Worm (Caenorhabditis elegans) whole organism, L4/young adult: ENCODE data around the gene nsph-4.1.
"Not testable (repeated sequence)": the region's sequence is repeated elsewhere in the genome, so short reads cannot be mapped to it uniquely, and the experiment has no call there.

ENCODE experiments used
- W03F9.2 ChIP-seq: fragments of 150-350 bp; optimal IDR thresholded peaks from 2 replicates; lab custom pipeline; 2014; ENCODE audit warnings: missing biosample characterization, missing genetic modification characterization
- dao-5 ChIP-seq: sonication (generic microtip); optimal IDR thresholded peaks from 2 replicates; lab custom pipeline; 2016; ENCODE audit warnings: missing genotype, missing genetic modification characterization, moderate library complexity, missing compliant biosample characterization
- him-1 ChIP-seq: sonication (generic microtip); optimal IDR thresholded peaks from 2 replicates; lab custom pipeline; 2016; ENCODE audit warnings: missing genotype, missing genetic modification reagents, missing genetic modification characterization, missing compliant biosample characterization

The nsph-4.1 gene

ce11 chrIV:5221721-5222120 lies 4.9 kb upstream of the nsph-4.1 start:
- no peak for TF ChIP-seq dao-5 (tag; lab: Kevin White, UChicago)
- no peak for TF ChIP-seq him-1 (tag; lab: Kevin White, UChicago)
- no peak for TF ChIP-seq W03F9.2 (tag; lab: Kevin White, UChicago)

ce11 chrIV:5224238-5224637 lies 2.4 kb upstream of the nsph-4.1 start, which contains the start of gene Y59E9AL.8:
Gene Y59E9AL.8 (minus strand): TSS chrIV:5224338.
- TF ChIP-seq dao-5 (tag; lab: Kevin White, UChicago) (no peak), him-1 (tag; lab: Kevin White, UChicago) (no peak), W03F9.2 (tag; lab: Kevin White, UChicago) (no peak)

- TF ChIP-seq him-1, W03F9.2, dao-5 (tag; lab: Kevin White, UChicago): not testable (repeated sequence)
Measured at ce11 chrIV:5225277-5225822, 1.3 kb upstream of the nsph-4.1 start, which contains the start of gene cylc-1. Gene cylc-1 (minus strand): TSS chrIV:5225772.

DNA sequence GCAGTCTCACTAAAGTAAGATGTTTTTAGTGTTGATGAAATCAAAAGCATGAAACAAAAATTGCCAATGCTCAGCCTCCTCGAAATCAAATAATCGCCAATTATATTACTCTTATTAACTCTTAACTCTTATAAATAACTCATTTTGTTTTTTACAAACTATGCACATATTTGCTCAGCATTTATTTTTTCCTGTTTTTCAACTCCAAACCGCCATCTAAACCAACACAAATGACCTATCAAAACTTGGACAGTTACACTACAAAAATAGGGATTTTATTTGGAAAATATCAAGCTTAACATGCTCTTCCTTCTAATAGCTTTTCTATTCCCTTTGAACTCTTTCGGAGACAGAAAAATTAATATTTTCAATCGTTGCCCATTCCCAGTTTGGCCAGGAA lies 2.0 kb downstream of the nsph-4.1 start, which contains the start of gene thn-6:
TSS of gene thn-6 (plus strand) at position 301 of the 400 bp plus-strand sequence.
- TF ChIP-seq W03F9.2 (tag; lab: Kevin White, UChicago) = no peak
- TF ChIP-seq him-1 (tag; lab: Kevin White, UChicago) = no peak
- TF ChIP-seq dao-5 (tag; lab: Kevin White, UChicago) = no peak

DNA sequence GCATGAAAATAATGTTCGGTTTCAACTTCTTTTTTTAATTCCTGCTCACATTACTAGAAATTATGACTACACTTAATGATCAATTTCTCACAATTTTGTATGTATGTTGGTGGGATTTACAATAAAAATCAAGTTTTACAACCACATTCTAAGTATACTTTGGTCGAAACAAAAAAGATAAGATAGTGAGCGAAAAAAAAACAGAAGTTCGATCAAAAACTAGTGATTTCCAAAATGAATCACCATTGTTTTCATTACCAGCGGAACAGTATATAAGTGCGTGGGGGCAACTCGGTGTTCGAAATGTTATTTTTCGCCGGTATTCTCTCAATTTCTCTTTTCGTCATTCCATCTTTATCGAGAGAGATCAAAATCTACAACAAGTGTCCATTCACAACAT lies 3.9 kb downstream of the nsph-4.1 start, which contains the start of gene thn-5:
TSS of gene thn-5 (plus strand) at position 301 of the 400 bp plus-strand sequence.
- TF ChIP-seq dao-5 (tag; lab: Kevin White, UChicago) (no peak), W03F9.2 (tag; lab: Kevin White, UChicago) (no peak), him-1 (tag; lab: Kevin White, UChicago) (no peak)

DNA sequence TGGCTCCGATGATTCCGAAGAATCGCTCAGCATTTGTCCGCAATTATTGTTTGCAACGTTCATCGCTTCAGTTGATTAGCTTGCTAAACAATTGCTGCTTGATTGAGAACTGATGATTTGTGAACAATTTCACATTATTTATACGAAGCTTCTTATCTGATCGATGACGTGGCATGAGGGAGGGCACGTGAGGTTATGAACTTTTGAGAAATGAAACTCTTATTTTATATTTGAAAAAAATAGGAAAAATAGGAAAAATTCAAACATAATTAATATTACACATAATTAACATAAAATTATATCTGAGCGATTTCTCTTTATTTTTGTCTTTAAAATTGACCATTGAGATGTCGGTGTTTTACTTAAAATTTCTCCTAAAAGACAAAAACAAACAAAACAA lies 28.0 kb downstream of the nsph-4.1 start, which contains the start of gene F36H12.10:
TSS of gene F36H12.10 (minus strand) at position 101 of the 400 bp plus-strand sequence.
- TF ChIP-seq dao-5, W03F9.2, him-1 (tag; lab: Kevin White, UChicago): not testable (repeated sequence)

DNA sequence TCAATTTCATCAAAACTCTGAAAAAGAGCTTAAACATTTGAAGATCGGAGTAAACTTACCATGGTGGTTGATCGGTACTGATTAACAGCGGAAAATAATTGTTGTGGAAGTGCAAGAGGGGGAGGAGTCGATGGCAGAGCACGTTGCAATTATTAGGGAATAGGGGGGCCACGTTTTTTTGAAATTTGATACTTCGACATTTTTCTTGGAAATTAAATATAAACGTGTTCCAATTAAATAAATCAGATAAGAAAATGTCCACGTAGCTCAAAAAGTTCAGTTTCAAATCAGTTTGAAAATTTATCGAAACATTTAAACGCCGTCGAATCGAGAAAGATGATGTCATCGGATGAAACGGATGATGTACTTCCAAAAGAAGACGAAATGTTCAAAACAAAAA lies 30.1 kb downstream of the nsph-4.1 start, which contains the start of gene F36H12.9:
TSS of gene F36H12.9 (plus strand) at position 301 of the 400 bp plus-strand sequence.
- TF ChIP-seq dao-5, him-1, W03F9.2 (tag; lab: Kevin White, UChicago): not testable (repeated sequence)

DNA sequence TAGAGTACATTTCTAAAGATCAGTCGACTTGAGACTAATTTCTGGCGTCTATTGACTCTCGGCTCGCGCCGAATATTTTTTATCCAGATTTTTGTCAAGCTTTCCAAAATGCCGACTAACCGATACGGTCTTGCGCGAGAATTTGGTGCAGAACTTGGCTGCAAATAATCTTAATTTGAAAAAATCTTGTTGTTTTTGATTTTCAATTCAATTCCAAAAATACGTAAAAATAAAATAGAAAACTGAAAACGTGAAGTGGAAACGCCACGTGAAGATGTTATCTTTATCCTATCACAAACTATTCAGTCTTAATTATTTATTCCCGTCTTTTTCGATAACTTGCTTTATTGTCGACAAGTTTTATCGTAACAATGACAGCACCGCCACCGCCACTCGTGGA lies 31.7 kb downstream of the nsph-4.1 start, which contains the start of gene ttbk-2.1:
TSS of gene ttbk-2.1 (plus strand) at position 301 of the 400 bp plus-strand sequence.
- not testable (repeated sequence) for TF ChIP-seq W03F9.2, him-1, dao-5 (tag; lab: Kevin White, UChicago)

DNA sequence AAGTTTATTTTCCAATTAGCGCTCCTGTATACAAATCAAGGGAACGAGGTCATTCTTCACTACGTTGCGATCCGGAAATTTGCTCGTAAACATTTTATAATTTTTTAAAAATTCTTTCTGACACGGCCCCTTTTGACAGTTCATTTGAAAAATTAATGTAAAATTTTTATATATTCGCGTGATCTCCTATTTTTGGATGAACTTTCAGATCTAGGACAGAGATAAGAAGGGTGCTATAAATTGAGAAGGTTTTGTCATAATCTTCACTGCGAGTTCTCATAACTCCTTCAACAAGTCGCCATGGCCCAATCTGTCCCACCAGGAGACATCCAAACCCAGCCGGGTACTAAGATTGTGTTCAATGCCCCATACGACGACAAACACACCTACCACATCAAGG lies 33.6 kb downstream of the nsph-4.1 start, which contains the start of gene msp-19:
TSS of gene msp-19 (plus strand) at position 301 of the 400 bp plus-strand sequence.
- TF ChIP-seq dao-5, W03F9.2, him-1 (tag; lab: Kevin White, UChicago): not testable (repeated sequence)

- TF ChIP-seq W03F9.2 (tag; lab: Kevin White, UChicago) (no peak), him-1 (tag; lab: Kevin White, UChicago) (no peak), dao-5 (tag; lab: Kevin White, UChicago) (no peak)
Measured at ce11 chrIV:5266474-5266873, 39.8 kb downstream of the nsph-4.1 start, which contains the start of gene F36H12.5. Gene F36H12.5 (plus strand): TSS chrIV:5266774.

- no peak for TF ChIP-seq him-1 (tag; lab: Kevin White, UChicago)
- TF ChIP-seq W03F9.2 (tag; lab: Kevin White, UChicago) = no peak
- TF ChIP-seq dao-5 (tag; lab: Kevin White, UChicago) = no peak
Measured at ce11 chrIV:5268803-5269202, 42.2 kb downstream of the nsph-4.1 start, which contains the start of gene F36H12.4. Gene F36H12.4 (plus strand): TSS chrIV:5269103.

- TF ChIP-seq W03F9.2 (tag; lab: Kevin White, UChicago) (no peak), him-1 (tag; lab: Kevin White, UChicago) (no peak), dao-5 (tag; lab: Kevin White, UChicago) (no peak)
Measured at ce11 chrIV:5272518-5272917, 45.9 kb downstream of the nsph-4.1 start, which contains the start of gene F36H12.3. Gene F36H12.3 (plus strand): TSS chrIV:5272818.

DNA sequence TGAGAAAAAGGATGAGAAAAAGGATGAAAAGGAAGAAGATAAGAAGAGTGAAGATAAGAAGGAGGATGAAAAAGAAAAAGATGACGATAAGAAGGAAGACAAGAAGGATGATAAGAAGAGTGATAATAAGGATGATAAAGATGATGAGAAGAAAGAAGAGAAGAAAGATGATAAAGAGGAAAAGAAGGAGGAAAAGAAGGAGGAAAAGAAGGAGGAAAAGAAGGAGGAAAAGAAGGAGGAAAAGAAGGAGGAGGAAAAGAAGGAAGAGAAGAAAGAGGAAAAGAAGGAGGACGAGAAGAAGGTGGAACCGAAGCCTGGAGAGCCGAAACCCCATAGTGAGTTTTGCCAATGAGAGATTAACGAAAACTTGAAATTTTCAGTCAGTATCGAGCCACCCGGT lies 46.7 kb downstream of the nsph-4.1 start:
- TF ChIP-seq W03F9.2 (tag; lab: Kevin White, UChicago) (no peak), dao-5 (tag; lab: Kevin White, UChicago) (no peak), him-1 (tag; lab: Kevin White, UChicago) (no peak)
